Worm (Caenorhabditis elegans) whole organism, L4 larva: ENCODE results near the gene ced-13.

Source experiments
- T26A8.4 ChIP-seq: fragments of 200-800 bp; sonication (Bioruptor generic); IDR thresholded peaks from 2 replicates; pipeline ENCODE4 v1.3.6; 2022; ENCODE audit warnings: missing genetic modification characterization, missing compliant biosample characterization
- Y75B8A.6 ChIP-seq: fragments of 200-800 bp; sonication (Bioruptor generic); IDR thresholded peaks from 2 replicates; pipeline ENCODE4 v1.3.6; 2022; ENCODE audit warnings: missing genetic modification reagents, missing genetic modification characterization, missing compliant biosample characterization
- arid-1 ChIP-seq: fragments of 200-800 bp; sonication (Bioruptor generic); conservative IDR thresholded peaks from 2 replicates; pipeline ENCODE4 v1.3.6; 2022; ENCODE audit warnings: missing genetic modification reagents, missing genetic modification characterization, missing compliant biosample characterization
- hlh-11 ChIP-seq: fragments of 200-800 bp; sonication (Bioruptor generic); optimal IDR thresholded peaks from 2 replicates; lab custom pipeline; 2018; ENCODE audit warnings: mild to moderate bottlenecking, missing genetic modification characterization, missing compliant biosample characterization
- hmg-1.1 ChIP-seq: fragments of 200-800 bp; sonication (Bioruptor generic); IDR thresholded peaks from 2 replicates; pipeline ENCODE4 v1.3.6; 2022; ENCODE audit warnings: missing genetic modification reagents, missing genetic modification characterization, missing compliant biosample characterization
- lin-13 ChIP-seq: fragments of 150-350 bp; optimal IDR thresholded peaks from 2 replicates; lab custom pipeline; 2014; ENCODE audit warnings: missing biosample characterization, missing genetic modification reagents, missing genetic modification characterization
- lsy-2 ChIP-seq, 2 experiments: fragments of 150-350 bp in 1 of 2; sonication (generic microtip) in 1 of 2; optimal IDR thresholded peaks; 2 replicates each; lab custom pipeline; 2014 to 2017; ENCODE audit warnings: missing biosample characterization in 2 of 2, missing genetic modification characterization in 2 of 2
- mxl-3 ChIP-seq: fragments of 200-800 bp; sonication (Bioruptor generic); optimal IDR thresholded peaks from 2 replicates; lab custom pipeline; 2018; ENCODE audit warnings: mild to moderate bottlenecking, missing genetic modification characterization, missing compliant biosample characterization
- nhr-25 ChIP-seq: sonication (generic microtip); optimal IDR thresholded peaks from 2 replicates; lab custom pipeline; 2017; ENCODE audit warnings: missing genetic modification characterization, mild to moderate bottlenecking, missing compliant biosample characterization, antibody characterized with exemption, moderate library complexity, borderline replicate concordance; ENCODE audit not compliant: insufficient read depth
- rbr-2 ChIP-seq: sonication (generic microtip); optimal IDR thresholded peaks from 2 replicates; lab custom pipeline; 2016; ENCODE audit warnings: missing genotype, missing genetic modification characterization, missing compliant biosample characterization
- tra-1 ChIP-seq: fragments of 200-800 bp; sonication (Bioruptor generic); IDR thresholded peaks from 2 replicates; pipeline ENCODE4 v1.3.6; 2022; ENCODE audit warnings: missing genetic modification reagents, missing genetic modification characterization, missing compliant biosample characterization
- ztf-11 ChIP-seq: fragments of 150-350 bp; optimal IDR thresholded peaks from 2 replicates; lab custom pipeline; 2014; ENCODE audit warnings: missing biosample characterization, missing genetic modification characterization

ced-13 gene

ce11 chrX:8252293-8252692 lies 47.2 kb downstream of the ced-13 start, which contains the start of gene M60.6 (continued):
- TF ChIP-seq Y75B8A.6 (GFP tag; lab: Robert Waterston, UW) (no peak), hlh-11 (tag; lab: Kevin White, UChicago) (peak; percentile 33), tra-1 (no peak), rbr-2 (tag; lab: Kevin White, UChicago) (peak; percentile 33), hmg-1.1 (GFP tag; lab: Robert Waterston, UW) (peak; percentile 56), lin-13 (GFP tag; lab: Kevin White, UChicago) (no peak), nhr-25 (no peak), arid-1 (GFP tag; lab: Robert Waterston, UW) (no peak), mxl-3 (GFP tag; lab: Kevin White, UChicago) (peak; percentile 34), T26A8.4 (GFP tag; lab: Robert Waterston, UW) (no peak), ztf-11 (no peak), lsy-2 (tag; optimal IDR thresholded peaks at IDR 0.05; lab: Kevin White, UChicago) (peak in 1 of 2 experiments; percentile 20)
